Fruit fly (Drosophila melanogaster) whole organism, embryonic: ENCODE results near the gene Gfat2.

Source experiments
- Atf3 ChIP-seq: fragments of 200-800 bp; sonication (Bioruptor generic); optimal IDR thresholded peaks from 3 replicates; lab custom pipeline; 2016; ENCODE audit warnings: missing biosample characterization, missing genetic modification characterization
- CG11695 ChIP-seq: fragments of 200-800 bp; sonication (Bioruptor generic); IDR thresholded peaks from 3 replicates; pipeline ENCODE4 v1.3.6; 2022; ENCODE audit warnings: missing biosample characterization, missing genetic modification characterization
- CG1233 ChIP-seq: fragments of 200-800 bp; sonication (Bioruptor generic); optimal IDR thresholded peaks from 4 replicates; lab custom pipeline; 2018; ENCODE audit warnings: missing biosample characterization, mild to moderate bottlenecking, missing genetic modification characterization
- CG12744 ChIP-seq: fragments of 200-800 bp; sonication (Bioruptor generic); optimal IDR thresholded peaks from 2 replicates; lab custom pipeline; 2016; ENCODE audit warnings: missing biosample characterization, missing genetic modification characterization
- CG12942 ChIP-seq: fragments of 200-800 bp; sonication (Bioruptor generic); optimal IDR thresholded peaks from 3 replicates; lab custom pipeline; 2016; ENCODE audit warnings: missing biosample characterization, missing genetic modification characterization
- CG15696 ChIP-seq: fragments of 200-800 bp; sonication (Bioruptor generic); optimal IDR thresholded peaks from 2 replicates; lab custom pipeline; 2019; ENCODE audit warnings: missing biosample characterization, mild to moderate bottlenecking, missing genetic modification characterization, moderate library complexity
- CG1602 ChIP-seq: fragments of 200-800 bp; sonication (Bioruptor generic); optimal IDR thresholded peaks from 3 replicates; lab custom pipeline; 2016; ENCODE audit warnings: missing biosample characterization, missing genetic modification characterization
- CG1603 ChIP-seq: fragments of 200-800 bp; sonication (Bioruptor generic); optimal IDR thresholded peaks from 2 replicates; lab custom pipeline; 2019; ENCODE audit warnings: missing biosample characterization, mild to moderate bottlenecking, missing genetic modification characterization, moderate library complexity
- CG16813 ChIP-seq: fragments of 200-800 bp; sonication (Bioruptor generic); IDR thresholded peaks from 3 replicates; pipeline ENCODE4 v1.3.6; 2022; ENCODE audit warnings: missing biosample characterization, missing genetic modification characterization; ENCODE audit not compliant: partially characterized antibody
- CG16815 ChIP-seq: fragments of 200-800 bp; sonication (Bioruptor generic); optimal IDR thresholded peaks from 3 replicates; lab custom pipeline; 2017; ENCODE audit warnings: missing biosample characterization, mild to moderate bottlenecking, missing genetic modification characterization
- CG16863 ChIP-seq: fragments of 200-800 bp; sonication (Bioruptor generic); optimal IDR thresholded peaks from 3 replicates; lab custom pipeline; 2016; ENCODE audit warnings: missing biosample characterization, missing genetic modification characterization
- CG17359 ChIP-seq: fragments of 200-800 bp; sonication (Bioruptor generic); optimal IDR thresholded peaks from 3 replicates; lab custom pipeline; 2018; ENCODE audit warnings: missing biosample characterization, mild to moderate bottlenecking, missing genetic modification characterization, moderate library complexity
- CG17912 ChIP-seq: fragments of 200-800 bp; sonication (Bioruptor generic); optimal IDR thresholded peaks from 2 replicates; lab custom pipeline; 2018; ENCODE audit warnings: missing biosample characterization, mild to moderate bottlenecking, missing genetic modification characterization
- CG30020 ChIP-seq: fragments of 200-800 bp; optimal IDR thresholded peaks from 2 replicates; lab custom pipeline; 2019; ENCODE audit warnings: missing biosample characterization, mild to moderate bottlenecking, missing genetic modification characterization, moderate library complexity
- CG31441 ChIP-seq: fragments of 200-800 bp; sonication (Bioruptor generic); IDR thresholded peaks from 2 replicates; pipeline ENCODE4 v1.3.6; 2022; ENCODE audit warnings: missing biosample characterization, missing genetic modification characterization
- CG32532 ChIP-seq: fragments of 200-800 bp; sonication (Bioruptor generic); IDR thresholded peaks from 2 replicates; pipeline ENCODE4 v1.3.6; 2022; ENCODE audit warnings: missing biosample characterization, missing genetic modification characterization
- CG34422 ChIP-seq: fragments of 200-800 bp; sonication (Bioruptor generic); IDR thresholded peaks from 3 replicates; pipeline ENCODE4 v1.3.6; 2022; ENCODE audit warnings: missing biosample characterization, missing genetic modification characterization
- CG5245 ChIP-seq: fragments of 200-800 bp; sonication (Bioruptor generic); optimal IDR thresholded peaks from 3 replicates; lab custom pipeline; 2016; ENCODE audit warnings: missing biosample characterization, missing genetic modification characterization
- CG7271 ChIP-seq: fragments of 200-800 bp; sonication (Bioruptor generic); optimal IDR thresholded peaks from 2 replicates; lab custom pipeline; 2018; ENCODE audit warnings: missing biosample characterization, mild to moderate bottlenecking, missing genetic modification characterization, moderate library complexity
- CG7839 ChIP-seq: fragments of 200-800 bp; sonication (Bioruptor generic); optimal IDR thresholded peaks from 3 replicates; lab custom pipeline; 2018; ENCODE audit warnings: missing biosample characterization, mild to moderate bottlenecking, missing genetic modification characterization, moderate library complexity
- CHES-1-like ChIP-seq: fragments of 200-800 bp; sonication (Bioruptor generic); optimal IDR thresholded peaks from 2 replicates; lab custom pipeline; 2016; ENCODE audit warnings: missing biosample characterization, missing genetic modification characterization
- Dek ChIP-seq: fragments of 200-800 bp; sonication (Bioruptor generic); optimal IDR thresholded peaks from 3 replicates; lab custom pipeline; 2019; ENCODE audit warnings: missing biosample characterization, mild to moderate bottlenecking, missing genetic modification characterization, moderate library complexity
- Ets65A ChIP-seq: fragments of 200-800 bp; sonication (Bioruptor generic); peaks from one replicate; lab custom pipeline; 2016; ENCODE audit warnings: missing biosample characterization, missing genetic modification characterization
- Fer3 ChIP-seq: fragments of 200-800 bp; sonication (Bioruptor generic); optimal IDR thresholded peaks from 2 replicates; lab custom pipeline; 2018; ENCODE audit warnings: missing biosample characterization, mild to moderate bottlenecking, missing genetic modification characterization, moderate library complexity
- Hr3 ChIP-seq: fragments of 200-800 bp; sonication (Bioruptor generic); optimal IDR thresholded peaks from 3 replicates; lab custom pipeline; 2016; ENCODE audit warnings: missing biosample characterization, missing genetic modification characterization
- Jarid2 ChIP-seq: fragments of 200-800 bp; sonication (Bioruptor generic); optimal IDR thresholded peaks from 3 replicates; lab custom pipeline; 2017; ENCODE audit warnings: mild to moderate bottlenecking, missing biosample characterization, missing genetic modification reagents, missing genetic modification characterization
- Lim3 ChIP-seq: fragments of 200-800 bp; sonication (Bioruptor generic); IDR thresholded peaks from 2 replicates; pipeline ENCODE4 v1.3.6; 2022; ENCODE audit warnings: missing biosample characterization, missing genetic modification characterization
- Mad ChIP-seq: fragments of 200-800 bp; sonication (Bioruptor generic); optimal IDR thresholded peaks from 2 replicates; lab custom pipeline; 2016; ENCODE audit warnings: missing biosample characterization, missing genetic modification characterization
- Opbp ChIP-seq: fragments of 200-800 bp; sonication (Bioruptor generic); IDR thresholded peaks from 3 replicates; pipeline ENCODE4 v1.3.6; 2022; ENCODE audit warnings: missing biosample characterization, missing genetic modification characterization; ENCODE audit not compliant: partially characterized antibody
- Side ChIP-seq: fragments of 200-800 bp; sonication (Bioruptor generic); optimal IDR thresholded peaks from 2 replicates; lab custom pipeline; 2016; ENCODE audit warnings: missing biosample characterization, missing genetic modification characterization
- Spps ChIP-seq: fragments of 200-800 bp; sonication (Bioruptor generic); optimal IDR thresholded peaks from 2 replicates; lab custom pipeline; 2018; ENCODE audit warnings: missing biosample characterization, mild to moderate bottlenecking, missing genetic modification characterization
- Vsx1 ChIP-seq: fragments of 200-800 bp; sonication (Bioruptor generic); optimal IDR thresholded peaks from 2 replicates; lab custom pipeline; 2017; ENCODE audit warnings: missing biosample characterization, mild to moderate bottlenecking, missing genetic modification characterization, missing genetic modification reagents
- croc ChIP-seq: fragments of 200-800 bp; sonication (Bioruptor generic); conservative IDR thresholded peaks from 3 replicates; pipeline ENCODE4 v1.3.6; 2022; ENCODE audit warnings: missing biosample characterization, missing genetic modification characterization
- dmrt99B ChIP-seq: fragments of 200-800 bp; sonication (Bioruptor generic); optimal IDR thresholded peaks from 2 replicates; lab custom pipeline; 2018; ENCODE audit warnings: missing biosample characterization, mild to moderate bottlenecking, missing genetic modification characterization, moderate library complexity
- gcm2 ChIP-seq: fragments of 200-800 bp; sonication (Bioruptor generic); optimal IDR thresholded peaks from 2 replicates; lab custom pipeline; 2016; ENCODE audit warnings: missing biosample characterization, missing genetic modification characterization
- gfzf ChIP-seq: fragments of 200-800 bp; sonication (Bioruptor generic); optimal IDR thresholded peaks from 2 replicates; lab custom pipeline; 2016; ENCODE audit warnings: missing biosample characterization, mild to moderate bottlenecking, missing genetic modification characterization, moderate library complexity
- gt ChIP-seq: fragments of 200-800 bp; sonication (Bioruptor generic); IDR thresholded peaks from 2 replicates; pipeline ENCODE4 v1.3.6; 2022; ENCODE audit warnings: missing biosample characterization, missing genetic modification characterization
- hkb ChIP-seq, 2 experiments: fragments of 200-800 bp in 1 of 2; fragments of >200 bp in 1 of 2; sonication (Bioruptor generic) in 1 of 2; IDR thresholded peaks in 1 of 2; optimal IDR thresholded peaks in 1 of 2; 2 replicates each; pipeline versions ENCODE4 v1.3.6 to Lab custom; 2017 to 2022; ENCODE audit warnings: missing biosample characterization in 1 of 2, missing genetic modification characterization in 1 of 2
- hth ChIP-seq: fragments of >200 bp; optimal IDR thresholded peaks from 2 replicates; lab custom pipeline; 2017; ENCODE audit warnings: inconsistent platforms
- knrl ChIP-seq: fragments of 200-800 bp; sonication (Bioruptor generic); IDR thresholded peaks from 3 replicates; pipeline ENCODE4 v1.3.6; 2022; ENCODE audit warnings: missing biosample characterization, missing genetic modification characterization; ENCODE audit not compliant: partially characterized antibody
- mirr ChIP-seq: fragments of 200-800 bp; sonication (Bioruptor generic); optimal IDR thresholded peaks from 3 replicates; lab custom pipeline; 2018; ENCODE audit warnings: missing biosample characterization, mild to moderate bottlenecking, missing genetic modification characterization
- nmo ChIP-seq: fragments of 200-800 bp; sonication (Bioruptor generic); optimal IDR thresholded peaks from 2 replicates; lab custom pipeline; 2018; ENCODE audit warnings: missing biosample characterization, mild to moderate bottlenecking, missing genetic modification characterization, moderate library complexity
- prd ChIP-seq, 3 experiments: fragments of >200 bp in 2 of 3; fragments of 200-800 bp in 1 of 3; sonication (Bioruptor generic) in 1 of 3; optimal IDR thresholded peaks in 2 of 3; IDR thresholded peaks in 1 of 3; 2 replicates in 2 of 3; 3 replicates in 1 of 3; pipeline versions ENCODE4 v1.3.6 to Lab custom; 2017 to 2022; ENCODE audit warnings: missing biosample characterization in 1 of 3, missing genetic modification characterization in 1 of 3
- sima ChIP-seq: fragments of 200-800 bp; sonication (Bioruptor generic); optimal IDR thresholded peaks from 2 replicates; lab custom pipeline; 2016; ENCODE audit warnings: missing biosample characterization, missing genetic modification characterization
- so ChIP-seq: fragments of 200-800 bp; sonication (Bioruptor generic); IDR thresholded peaks from 3 replicates; pipeline ENCODE4 v1.3.6; 2022; ENCODE audit warnings: missing biosample characterization, missing genetic modification characterization
- trh ChIP-seq: fragments of 200-800 bp; sonication (Bioruptor generic); optimal IDR thresholded peaks from 2 replicates; lab custom pipeline; 2016; ENCODE audit warnings: missing biosample characterization, missing genetic modification characterization
- unc-4 ChIP-seq: fragments of 200-800 bp; sonication (Bioruptor generic); IDR thresholded peaks from 2 replicates; pipeline ENCODE4 v1.3.6; 2022; ENCODE audit warnings: missing biosample characterization, missing genetic modification characterization; ENCODE audit not compliant: partially characterized antibody
- vnd ChIP-seq: fragments of 200-800 bp; sonication (Bioruptor generic); IDR thresholded peaks from 3 replicates; pipeline ENCODE4 v1.3.6; 2022; ENCODE audit warnings: missing biosample characterization, missing genetic modification characterization; ENCODE audit not compliant: partially characterized antibody

The Gfat2 gene

DNA sequence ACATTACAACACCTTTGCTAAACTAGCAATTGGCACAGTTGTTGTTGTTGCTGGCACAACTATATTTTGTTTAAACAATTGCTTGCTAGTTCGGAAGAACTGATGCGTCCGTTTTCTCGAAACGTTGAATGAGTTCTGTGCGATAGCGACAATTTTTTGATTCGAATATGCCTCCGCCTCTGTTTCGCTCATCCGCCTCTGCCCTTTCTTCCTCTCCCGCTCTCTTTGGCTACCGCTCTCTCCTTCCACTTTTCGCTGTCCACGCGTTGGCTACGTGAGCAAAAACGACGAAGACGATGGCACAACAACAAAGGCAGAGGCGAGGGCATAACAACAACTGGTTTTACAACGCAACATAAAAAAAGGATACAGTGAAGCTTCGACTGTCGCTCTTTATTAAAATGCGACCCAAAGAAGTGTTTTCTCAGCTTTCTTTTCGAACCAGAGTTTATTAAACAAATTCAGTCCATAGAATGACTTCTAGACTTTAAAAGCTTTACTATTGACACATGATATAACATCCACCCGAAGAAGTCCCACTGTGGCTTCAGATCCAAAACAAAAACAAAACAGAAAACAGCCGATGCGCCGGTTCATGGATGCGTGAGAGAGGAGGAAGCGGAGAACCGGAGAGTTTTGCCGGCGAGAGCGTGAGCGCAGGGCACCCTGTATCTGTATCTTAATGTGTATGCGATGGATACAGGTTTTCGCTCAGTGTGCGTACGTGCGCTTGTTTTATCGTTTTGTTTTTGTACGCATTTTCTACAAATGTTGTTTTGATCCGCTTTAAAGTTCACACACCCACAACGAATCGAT lies 13.2 kb downstream of the Gfat2 start (continued):
- TF ChIP-seq CG17912 (peak; percentile 96), CG12744 (GFP tag; lab: Kevin White, UChicago) (peak; percentile 99), Ets65A (GFP tag; lab: Kevin White, UChicago) (peak; percentile 100), hth (lab: Kevin White, UChicago) (no peak), prd (optimal IDR thresholded peaks at IDR 0.05; lab: Kevin White, UChicago) (no peak), prd (GFP tag; IDR thresholded peaks at IDR 0.05; lab: Robert Waterston, UW) (no peak), dmrt99B (tag; lab: Kevin White, UChicago) (peak; percentile 99), Atf3 (GFP tag; lab: Kevin White, UChicago) (peak; percentile 99), gcm2 (GFP tag; lab: Kevin White, UChicago) (peak; percentile 99), Side (GFP tag; lab: Kevin White, UChicago) (peak; percentile 100), CG7839 (tag; lab: Kevin White, UChicago) (peak; percentile 100), Mad (GFP tag; lab: Kevin White, UChicago) (peak; percentile 100), CG31441 (GFP tag; lab: Robert Waterston, UW) (no peak), Jarid2 (peak; percentile 88), Fer3 (tag; lab: Kevin White, UChicago) (peak; percentile 100), CG1602 (peak; percentile 99), knrl (GFP tag; lab: Robert Waterston, UW) (no peak), Vsx1 (GFP tag; lab: Kevin White, UChicago) (peak; percentile 98), CG32532 (no peak), CG30020 (tag; lab: Kevin White, UChicago) (peak; percentile 90), CG11695 (GFP tag; lab: Robert Waterston, UW) (no peak), so (GFP tag; lab: Robert Waterston, UW) (no peak), vnd (GFP tag; lab: Robert Waterston, UW) (no peak), gfzf (GFP tag; lab: Kevin White, UChicago) (peak; percentile 46), Opbp (GFP tag; lab: Robert Waterston, UW) (no peak), hkb (optimal IDR thresholded peaks at IDR 0.05; lab: Kevin White, UChicago) (no peak), hkb (GFP tag; IDR thresholded peaks at IDR 0.05; lab: Robert Waterston, UW) (no peak), CG16815 (GFP tag; lab: Kevin White, UChicago) (peak; percentile 99), CG16863 (GFP tag; lab: Kevin White, UChicago) (peak; percentile 100), gt (no peak), CG16813 (GFP tag; lab: Robert Waterston, UW) (no peak), CG1233 (peak; percentile 99), CHES-1-like (GFP tag; lab: Kevin White, UChicago) (peak; percentile 100), Hr3 (peak; percentile 99), Lim3 (GFP tag; lab: Robert Waterston, UW) (no peak), CG5245 (peak; percentile 99), CG34422 (GFP tag; lab: Robert Waterston, UW) (no peak), mirr (GFP tag; lab: Kevin White, UChicago) (peak; percentile 96), CG15696 (tag; lab: Kevin White, UChicago) (peak; percentile 98), Dek (tag; lab: Kevin White, UChicago) (peak; percentile 99), CG12942 (peak; percentile 99), CG1603 (tag; lab: Kevin White, UChicago) (peak; percentile 97), unc-4 (GFP tag; lab: Robert Waterston, UW) (no peak), nmo (GFP tag; lab: Kevin White, UChicago) (peak; percentile 99), croc (GFP tag; lab: Robert Waterston, UW) (peak; percentile 98), trh (GFP tag; lab: Kevin White, UChicago) (peak; percentile 99), Spps (tag; lab: Kevin White, UChicago) (peak; percentile 98), sima (GFP tag; lab: Kevin White, UChicago) (peak; percentile 99), CG17359 (peak; percentile 100), CG7271 (peak; percentile 96)
